Fruit fly (Drosophila melanogaster) whole organism: ENCODE results near the gene rha.

Experiments
- CG8478 ChIP-seq: fragments of >200 bp; optimal IDR thresholded peaks from 2 replicates; lab custom pipeline; 2018; ENCODE audit warnings: inconsistent platforms
- Dll ChIP-seq: fragments of >200 bp; optimal IDR thresholded peaks from 2 replicates; lab custom pipeline; 2017
- EcR ChIP-seq, 2 experiments: fragments of >200 bp; optimal IDR thresholded peaks; 2 replicates each; lab custom pipeline; 2017; ENCODE audit warnings: missing biosample characterization in 2 of 2, missing genetic modification characterization in 2 of 2, missing genetic modification reagents in 2 of 2
- pan ChIP-seq: fragments of >200 bp; optimal IDR thresholded peaks from 2 replicates; lab custom pipeline; 2017
- psq ChIP-seq: fragments of >200 bp; optimal IDR thresholded peaks from 2 replicates; lab custom pipeline; 2017
- usp ChIP-seq: fragments of >200 bp; optimal IDR thresholded peaks from 2 replicates; lab custom pipeline; 2017; ENCODE audit warnings: missing biosample characterization, missing genetic modification characterization, mixed read lengths

The rha gene

DNA sequence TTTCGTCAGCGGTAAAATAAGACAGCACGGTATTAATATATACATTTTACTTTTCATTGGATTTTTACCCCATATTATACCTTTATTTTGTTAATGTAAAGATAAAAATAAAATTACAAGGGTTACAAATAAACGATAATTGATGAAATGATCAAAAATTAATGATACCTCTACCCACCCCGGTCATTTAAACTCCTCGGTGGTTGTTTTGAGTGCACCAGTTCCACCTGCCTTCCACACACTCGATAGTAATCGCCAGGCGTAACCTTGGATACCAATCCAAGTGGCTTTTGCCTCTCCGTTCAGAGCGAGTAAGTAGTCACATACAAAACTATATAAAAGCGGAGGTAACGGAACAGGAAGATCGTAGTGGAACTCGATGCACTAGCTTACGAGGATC is at the start of gene rha:
rha (plus strand) TSS at position 301 of the 400 bp plus-strand sequence.
- TF ChIP-seq EcR (GFP tag; optimal IDR thresholded peaks at IDR 0.05; lab: Kevin White, UChicago) (no peak), pan (lab: Kevin White, UChicago) (no peak), CG8478 (lab: Kevin White, UChicago) (no peak), Dll (no peak), usp (GFP tag; lab: Kevin White, UChicago) (no peak), psq (no peak)

DNA sequence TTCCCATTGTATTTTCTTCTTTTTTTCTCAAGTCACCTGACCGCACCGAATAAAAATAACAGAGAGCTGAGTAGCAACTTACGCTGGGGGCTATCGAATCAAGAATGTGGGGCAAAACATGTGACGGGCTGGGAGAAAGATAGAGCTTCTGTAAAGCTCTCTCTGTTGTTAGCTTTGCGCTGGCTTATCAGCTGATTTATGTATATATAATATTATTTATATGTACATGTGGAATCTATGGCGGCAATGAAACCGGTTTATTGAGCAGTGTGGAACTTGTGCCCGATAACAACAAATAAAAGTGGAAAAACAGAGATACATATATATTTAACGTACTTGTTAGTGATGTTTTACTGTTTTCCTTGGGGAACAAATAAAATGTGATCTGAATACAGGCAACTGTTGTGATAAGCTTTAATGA is 47.2 kb upstream of the rha start, which contains the start of gene CG31098:
CG31098 (minus strand) TSS at position 114 of the 421 bp plus-strand sequence.
- no peak for TF ChIP-seq usp (GFP tag; lab: Kevin White, UChicago)
- no peak for TF ChIP-seq psq
- no peak for TF ChIP-seq CG8478 (lab: Kevin White, UChicago)
- TF ChIP-seq Dll, result no peak
- TF ChIP-seq EcR (GFP tag; optimal IDR thresholded peaks at IDR 0.05; lab: Kevin White, UChicago), result no peak
- no peak for TF ChIP-seq pan (lab: Kevin White, UChicago)

DNA sequence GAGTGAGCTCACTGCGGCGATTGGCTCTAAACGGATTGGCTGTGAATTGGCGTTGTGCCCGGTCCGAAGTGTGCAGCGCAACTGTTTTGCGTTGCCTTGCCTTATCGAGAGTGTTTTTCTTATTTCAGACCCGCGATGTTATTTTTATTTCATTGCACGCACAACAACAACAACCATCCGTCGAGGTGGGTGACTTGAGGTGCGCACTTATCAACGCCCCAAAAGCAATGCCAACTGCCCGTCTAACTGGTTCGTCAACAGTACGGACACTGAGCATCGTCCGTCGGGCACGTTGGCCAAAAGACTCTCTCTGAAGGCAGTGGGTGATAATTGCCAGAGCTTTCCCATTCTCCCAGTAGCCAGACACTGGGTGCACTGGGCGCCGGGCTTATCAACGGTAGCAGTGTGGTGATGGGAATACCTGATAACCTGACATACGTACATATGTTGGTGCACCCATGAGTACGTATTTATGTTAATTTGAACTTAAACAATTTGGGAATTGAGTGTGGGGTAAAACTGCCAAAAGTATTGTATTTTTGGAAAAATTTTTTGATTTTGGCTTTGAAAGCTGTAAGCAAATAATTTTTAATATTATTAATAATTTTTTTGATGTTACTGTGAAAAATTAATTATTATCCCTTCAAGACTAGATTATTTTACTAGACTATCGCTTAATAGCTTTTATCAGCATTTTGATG is 44.6 kb upstream of the rha start, which contains the start of gene CG31102:
CG31102 (minus strand) TSS at position 275 of the 701 bp plus-strand sequence.
- TF ChIP-seq CG8478 (lab: Kevin White, UChicago) (no peak), EcR (GFP tag; optimal IDR thresholded peaks at IDR 0.05; lab: Kevin White, UChicago) (no peak)

DNA sequence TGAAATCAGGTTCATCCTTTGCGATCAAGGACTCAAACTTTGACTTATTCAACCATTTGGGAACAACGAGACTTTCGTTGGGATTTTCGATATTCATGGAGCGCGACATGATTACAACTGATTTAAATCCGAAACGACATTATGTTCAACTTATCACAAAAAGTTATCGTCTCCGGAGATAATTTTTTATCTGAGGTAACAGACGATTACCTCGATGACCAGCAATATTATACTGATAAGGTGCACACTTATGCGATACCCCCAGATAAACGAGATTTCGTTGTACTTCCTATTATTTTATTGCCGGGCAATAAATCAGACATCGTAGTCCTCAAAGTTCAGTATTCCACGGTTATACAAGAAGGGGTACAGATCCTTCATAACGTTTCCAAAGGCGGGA is 42.4 kb upstream of the rha start, which contains the start of gene CG31097:
CG31097 (minus strand) TSS at position 101 of the 400 bp plus-strand sequence.
- no peak for TF ChIP-seq EcR (GFP tag; optimal IDR thresholded peaks at IDR 0.05; lab: Kevin White, UChicago)
- no peak for TF ChIP-seq psq
- TF ChIP-seq usp (GFP tag; lab: Kevin White, UChicago), result no peak
- no peak for TF ChIP-seq CG8478 (lab: Kevin White, UChicago)
- no peak for TF ChIP-seq pan (lab: Kevin White, UChicago)
- TF ChIP-seq Dll, result no peak

DNA sequence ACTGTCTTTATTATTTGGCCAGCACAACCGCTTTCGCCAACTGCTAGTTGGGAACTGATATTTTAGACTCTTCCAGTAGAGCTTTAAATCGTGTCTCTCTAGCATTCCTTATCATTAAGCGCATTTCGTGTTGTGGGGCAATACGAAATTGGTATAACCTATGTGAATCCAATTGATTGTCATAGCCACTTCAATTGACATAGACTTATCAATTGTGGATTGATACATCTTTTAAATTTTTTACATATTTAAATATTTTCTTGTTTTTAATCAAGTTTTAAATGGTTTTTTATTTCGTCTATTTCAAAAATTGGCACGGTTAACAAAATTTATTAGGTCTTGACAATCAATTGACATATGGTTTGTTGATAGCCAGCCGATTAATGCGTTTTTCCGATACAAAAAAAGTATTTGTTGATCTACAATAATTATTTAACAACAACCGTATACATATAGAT is 40.5 kb upstream of the rha start, which contains the start of gene CG31288:
CG31288 (minus strand) TSS at position 51 of the 458 bp plus-strand sequence.
- TF ChIP-seq usp (GFP tag; lab: Kevin White, UChicago) (no peak), CG8478 (lab: Kevin White, UChicago) (no peak), psq (no peak), pan (lab: Kevin White, UChicago) (no peak), Dll (no peak), EcR (GFP tag; optimal IDR thresholded peaks at IDR 0.05; lab: Kevin White, UChicago) (no peak)

DNA sequence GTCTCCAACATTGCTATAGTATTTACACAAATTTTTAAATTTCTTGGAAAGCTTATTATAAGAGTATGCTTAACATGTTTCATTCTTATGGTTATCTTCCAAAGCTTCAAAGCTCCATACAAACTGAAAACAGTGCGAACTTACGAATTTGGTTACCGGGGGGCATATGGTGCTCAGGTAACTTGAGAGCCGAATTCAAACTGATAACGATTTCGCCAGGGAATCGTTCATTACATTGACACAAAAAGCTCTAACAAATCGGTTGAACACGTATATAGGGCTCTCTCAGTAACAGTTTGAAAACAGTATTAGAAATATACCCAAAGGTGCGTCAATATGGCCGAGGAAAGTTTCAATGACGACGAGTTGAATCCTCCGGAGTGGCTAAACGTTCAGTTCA is 39.5 kb upstream of the rha start, which contains the start of gene CG13659:
CG13659 (plus strand) TSS at position 317 of the 400 bp plus-strand sequence.
- TF ChIP-seq EcR (GFP tag; optimal IDR thresholded peaks at IDR 0.05; lab: Kevin White, UChicago) (no peak), psq (no peak), pan (lab: Kevin White, UChicago) (no peak), usp (GFP tag; lab: Kevin White, UChicago) (no peak), CG8478 (lab: Kevin White, UChicago) (no peak), Dll (no peak)

DNA sequence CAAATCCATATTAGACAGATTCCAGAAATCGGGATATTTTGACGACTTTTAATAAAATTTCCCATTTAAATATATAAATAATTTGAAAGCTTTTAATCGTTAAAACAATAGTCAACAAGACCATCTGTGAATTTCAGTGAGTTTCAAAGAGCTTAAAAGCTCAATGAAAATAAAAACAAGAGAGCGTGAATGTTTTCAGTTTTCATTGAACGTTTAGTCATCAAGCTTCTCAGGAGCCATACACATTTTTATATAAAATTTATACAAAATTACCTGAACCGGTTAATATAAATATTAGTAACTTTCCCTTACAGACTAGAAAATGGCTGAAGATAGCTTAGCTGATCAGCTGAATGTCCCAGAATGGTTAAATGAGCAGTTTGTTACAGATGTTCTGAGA is 37.8 kb upstream of the rha start, which contains the start of gene CG31370:
CG31370 (plus strand) TSS at position 226 of the 400 bp plus-strand sequence.
- no peak for TF ChIP-seq psq
- no peak for TF ChIP-seq EcR (GFP tag; optimal IDR thresholded peaks at IDR 0.05; lab: Kevin White, UChicago)
- TF ChIP-seq pan (lab: Kevin White, UChicago), result no peak
- no peak for TF ChIP-seq CG8478 (lab: Kevin White, UChicago)
- no peak for TF ChIP-seq Dll
- no peak for TF ChIP-seq usp (GFP tag; lab: Kevin White, UChicago)

DNA sequence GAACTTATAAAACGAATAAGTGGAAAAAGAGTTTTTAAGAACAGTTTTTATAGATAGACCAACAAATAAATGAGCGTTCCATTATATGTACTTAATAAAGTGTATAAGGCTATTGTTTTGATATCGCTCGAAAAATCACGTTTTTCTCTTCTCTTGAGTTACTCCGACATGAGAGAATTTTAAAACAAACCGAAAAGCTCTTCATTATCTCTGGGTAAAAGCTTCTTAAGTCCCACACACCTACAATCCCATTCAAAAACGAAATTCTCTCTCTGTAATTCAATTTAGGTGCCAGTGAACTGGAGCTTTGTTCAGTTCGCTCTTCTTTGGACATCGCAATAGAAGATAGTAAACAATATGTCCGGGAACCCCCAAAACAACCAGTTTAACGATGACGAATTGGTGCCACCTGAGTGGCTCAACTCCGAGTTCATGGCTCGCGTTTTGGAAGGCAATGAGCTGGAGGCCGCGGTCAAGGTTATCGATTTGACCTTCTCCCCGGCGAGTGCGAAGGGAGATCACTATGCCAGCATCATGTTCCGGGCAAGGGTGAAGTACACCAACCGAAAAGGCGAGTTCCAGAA is 36.1 kb upstream of the rha start, which contains the start of gene CG31436:
CG31436 (plus strand) TSS at position 281 of the 584 bp plus-strand sequence.
- TF ChIP-seq CG8478 (lab: Kevin White, UChicago) (no peak), pan (lab: Kevin White, UChicago) (no peak), EcR (GFP tag; optimal IDR thresholded peaks at IDR 0.05; lab: Kevin White, UChicago) (no peak), psq (no peak), Dll (no peak), usp (GFP tag; lab: Kevin White, UChicago) (no peak)

DNA sequence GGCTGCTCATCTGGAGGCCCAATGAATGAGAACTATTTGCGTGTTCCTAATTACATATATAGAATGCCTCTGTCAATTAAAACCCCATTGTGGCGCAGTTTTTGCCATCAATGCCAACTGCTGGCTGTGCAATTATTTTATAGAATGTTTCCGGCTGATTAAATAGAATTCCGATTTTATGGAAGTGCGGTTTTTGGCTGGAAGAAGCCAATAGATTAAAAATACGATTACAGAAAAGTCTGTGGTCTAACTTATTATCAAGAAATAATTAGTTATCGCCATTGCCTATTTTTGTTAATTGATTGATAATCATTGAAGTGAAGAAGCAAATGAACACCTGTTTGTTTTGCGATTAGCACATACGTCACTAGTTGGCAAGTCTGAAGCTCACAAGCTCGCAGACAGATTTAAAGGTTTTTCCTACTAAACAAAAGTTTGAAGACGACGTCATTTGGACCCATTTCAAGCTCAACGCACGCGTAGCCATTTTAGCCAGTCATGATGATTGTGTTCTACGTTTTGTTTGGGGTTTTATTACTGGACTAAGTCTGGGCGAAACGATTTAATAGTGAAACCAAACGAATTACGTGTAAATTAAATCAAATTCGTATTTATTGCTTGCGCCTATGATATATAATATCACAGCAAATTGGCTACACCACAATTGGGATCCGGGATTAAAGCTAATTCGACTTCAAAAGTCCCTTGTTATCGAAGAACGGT is 34.1 kb upstream of the rha start:
- TF ChIP-seq psq (no peak), pan (lab: Kevin White, UChicago) (no peak), EcR (GFP tag; optimal IDR thresholded peaks at IDR 0.05; lab: Kevin White, UChicago) (no peak), Dll (no peak), usp (GFP tag; lab: Kevin White, UChicago) (no peak), CG8478 (lab: Kevin White, UChicago) (no peak)

DNA sequence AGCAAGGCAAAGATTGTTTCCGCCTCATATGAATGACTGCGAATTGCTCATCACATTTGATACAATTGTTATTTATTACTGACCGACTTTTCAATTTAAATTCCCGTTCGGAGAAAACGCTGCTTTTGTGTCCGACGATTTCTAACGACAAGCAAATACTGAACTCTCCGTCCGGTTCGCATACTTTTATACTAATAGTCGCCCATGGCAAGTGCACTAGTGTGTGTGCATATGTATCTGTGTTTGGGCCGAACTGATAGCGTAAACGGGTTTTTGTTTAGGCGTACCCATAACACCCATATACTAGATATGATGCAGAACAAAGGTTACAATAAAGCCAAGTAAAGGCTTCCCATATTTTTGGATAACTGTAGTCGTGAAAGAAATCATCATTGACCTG is 31.8 kb upstream of the rha start, which contains the start of gene CG10550:
CG10550 (minus strand) TSS at position 164 of the 400 bp plus-strand sequence.
- no peak for TF ChIP-seq Dll
- no peak for TF ChIP-seq usp (GFP tag; lab: Kevin White, UChicago)
- no peak for TF ChIP-seq pan (lab: Kevin White, UChicago)
- TF ChIP-seq EcR (GFP tag; optimal IDR thresholded peaks at IDR 0.05; lab: Kevin White, UChicago), result no peak
- TF ChIP-seq psq, result no peak
- TF ChIP-seq CG8478 (lab: Kevin White, UChicago), result no peak

DNA sequence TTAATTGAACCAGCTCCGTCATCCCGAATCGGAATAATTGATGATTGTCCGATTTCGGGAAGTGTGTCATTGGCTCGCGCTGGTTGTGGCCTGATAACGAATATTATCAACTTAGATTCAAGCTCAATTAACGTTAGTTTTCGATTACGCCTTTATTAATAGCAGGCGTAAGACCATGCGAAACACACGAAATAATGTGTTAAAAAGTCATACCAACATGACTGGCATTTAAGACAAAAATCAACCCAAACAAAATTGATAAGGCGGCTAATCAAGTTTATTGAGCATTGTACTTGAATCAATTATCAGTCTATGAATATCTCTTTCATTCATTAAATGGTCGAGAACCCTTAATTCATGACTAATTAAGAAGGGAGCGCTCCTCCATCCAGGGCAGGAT is 30.9 kb upstream of the rha start:
- no peak for TF ChIP-seq pan (lab: Kevin White, UChicago)
- TF ChIP-seq CG8478 (lab: Kevin White, UChicago), result no peak
- TF ChIP-seq Dll, result no peak
- TF ChIP-seq psq, result no peak
- no peak for TF ChIP-seq EcR (GFP tag; optimal IDR thresholded peaks at IDR 0.05; lab: Kevin White, UChicago)
- no peak for TF ChIP-seq usp (GFP tag; lab: Kevin White, UChicago)
